Worm (Caenorhabditis elegans): ENCODE data around the gene F22F1.3.
"Not testable (repeated sequence)": the region's sequence is repeated elsewhere in the genome, so short reads cannot be mapped to it uniquely, and the experiment has no call there.

Gene F22F1.3

DNA sequence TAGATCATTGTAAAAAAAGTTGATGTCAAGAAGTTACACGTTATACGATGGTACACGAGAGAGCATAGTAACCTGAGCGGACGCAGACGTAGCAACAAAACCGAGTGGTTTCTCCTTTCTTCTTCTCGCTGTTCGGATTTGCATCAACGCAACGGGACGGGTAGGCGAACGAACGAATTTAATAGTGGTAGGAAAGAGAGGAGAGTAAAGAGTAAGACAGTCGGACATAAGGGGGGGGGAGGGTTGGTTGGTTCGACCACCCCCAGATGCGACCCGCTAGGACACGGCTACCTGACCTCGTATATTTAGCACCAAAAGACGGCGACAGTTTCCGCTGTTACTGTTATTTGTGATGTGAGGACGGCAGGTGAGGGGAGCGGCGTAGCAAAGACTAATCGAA, 38.3 kb upstream of the F22F1.3 start:
- TF ChIP-seq hmg-11 (tag; optimal IDR thresholded peaks at IDR 0.05) (peak; percentile 13), tbx-2 (tag; optimal IDR thresholded peaks at IDR 0.05) (no peak), nhr-25 (tag; optimal IDR thresholded peaks at IDR 0.05) (peak; percentile 70), nhr-23 (tag; optimal IDR thresholded peaks at IDR 0.05) (peak; percentile 14), mml-1 (tag; optimal IDR thresholded peaks at IDR 0.05) (no peak)

DNA sequence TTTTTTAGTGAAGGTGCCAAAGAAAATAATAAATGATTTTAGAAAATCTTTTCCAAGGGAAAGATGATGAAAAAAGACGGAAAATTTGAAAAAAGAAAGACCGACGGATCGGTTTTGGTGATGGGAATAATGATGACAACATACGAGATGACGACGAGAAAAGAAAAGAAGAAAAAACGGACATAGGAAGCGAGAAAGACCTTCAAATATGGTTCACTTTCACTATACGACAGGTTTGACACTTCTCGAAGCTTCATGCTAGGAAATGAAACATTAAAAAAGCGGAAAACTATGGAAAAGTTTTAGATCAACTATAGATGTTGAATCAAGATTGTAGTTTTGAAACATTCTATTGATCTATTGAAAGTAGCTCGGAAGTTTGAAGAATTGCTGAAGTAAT, 37.3 kb upstream of the F22F1.3 start:
- TF ChIP-seq nfya-1 (tag; optimal IDR thresholded peaks at IDR 0.05; ENCODE audit: insufficient read depth): no peak
- TF ChIP-seq ceh-9 (tag; optimal IDR thresholded peaks at IDR 0.05): no peak
- no peak for TF ChIP-seq fkh-10 (GFP tag; optimal IDR thresholded peaks at IDR 0.05)
- no peak for TF ChIP-seq nhr-67 (tag; optimal IDR thresholded peaks at IDR 0.05)
- no peak for TF ChIP-seq nhr-43 (tag; optimal IDR thresholded peaks at IDR 0.05; ENCODE audit: poor library complexity, severe bottlenecking)
- no peak for TF ChIP-seq unc-39 (tag; optimal IDR thresholded peaks at IDR 0.05)
- peak; percentile 65 for TF ChIP-seq nhr-23 (tag; optimal IDR thresholded peaks at IDR 0.05)
- TF ChIP-seq fos-1 (tag; optimal IDR thresholded peaks at IDR 0.05): no peak
- peak; percentile 81 for TF ChIP-seq nhr-25 (tag; optimal IDR thresholded peaks at IDR 0.05)
- no peak for TF ChIP-seq hmg-11 (tag; optimal IDR thresholded peaks at IDR 0.05)
- TF ChIP-seq ama-1 (optimal IDR thresholded peaks at IDR 0.05): no peak

DNA sequence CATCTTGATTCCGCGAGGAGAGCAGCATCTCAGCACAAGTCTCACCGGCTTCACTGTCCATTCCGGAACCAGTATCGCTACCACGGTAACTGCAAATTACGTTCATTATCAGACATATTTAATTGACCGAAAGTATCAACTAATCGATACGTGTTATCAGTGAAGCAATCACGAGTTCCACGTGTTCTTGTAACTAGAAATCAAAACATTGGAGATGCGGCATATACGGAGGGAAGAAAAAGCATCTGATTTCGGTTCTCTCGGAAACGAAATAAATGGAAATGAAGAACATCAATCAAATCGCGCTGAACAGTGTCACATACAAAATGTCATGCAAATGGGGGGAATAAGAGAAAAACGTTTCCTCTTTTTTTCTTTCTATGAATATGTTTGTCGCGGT, 30.3 kb upstream of the F22F1.3 start:
- TF ChIP-seq elt-2 (tag; optimal IDR thresholded peaks at IDR 0.05) (peak; percentile 56), tbx-2 (tag; optimal IDR thresholded peaks at IDR 0.05) (no peak), egl-5 (tag; optimal IDR thresholded peaks at IDR 0.05) (peak; percentile 18), lsy-12 (tag; optimal IDR thresholded peaks at IDR 0.05) (no peak), ztf-11 (tag; optimal IDR thresholded peaks at IDR 0.05) (no peak), ceh-28 (tag; optimal IDR thresholded peaks at IDR 0.05) (peak; percentile 16), pha-4 (tag; optimal IDR thresholded peaks at IDR 0.05) (peak; percentile 4), mml-1 (tag; optimal IDR thresholded peaks at IDR 0.05) (no peak), mdl-1 (tag; optimal IDR thresholded peaks at IDR 0.05) (no peak), ama-1 (optimal IDR thresholded peaks at IDR 0.05) (peak; percentile 2), hmg-11 (tag; optimal IDR thresholded peaks at IDR 0.05) (no peak)

DNA sequence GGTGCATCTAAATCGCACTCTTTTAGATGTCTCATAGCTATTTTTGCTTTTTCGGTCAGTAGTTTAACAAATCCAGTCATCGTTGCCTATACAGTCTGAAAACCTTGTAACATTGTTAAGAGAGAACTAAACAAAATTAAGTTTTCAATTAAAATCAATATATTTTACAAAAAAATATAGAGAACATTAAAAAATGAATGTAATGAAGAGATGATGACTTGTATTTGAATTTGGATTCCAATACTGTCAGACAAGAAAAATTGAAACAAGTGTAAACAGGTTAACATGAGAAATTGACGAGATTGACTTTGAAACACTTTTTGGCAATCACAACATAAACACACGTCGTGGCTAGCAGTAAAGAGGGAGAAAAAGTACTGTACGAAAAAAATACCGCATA, 22.2 kb upstream of the F22F1.3 start, which contains the start of gene C17H11.5:
Gene C17H11.5 (minus strand): TSS at position 101 of the 400 bp plus-strand sequence.
- TF ChIP-seq lin-39 (tag; optimal IDR thresholded peaks at IDR 0.05) (no peak), nfya-1 (tag; optimal IDR thresholded peaks at IDR 0.05; ENCODE audit: insufficient read depth) (no peak), ceh-82 (tag; optimal IDR thresholded peaks at IDR 0.05) (no peak), nhr-43 (tag; optimal IDR thresholded peaks at IDR 0.05; ENCODE audit: poor library complexity, severe bottlenecking) (no peak), mdl-1 (tag; optimal IDR thresholded peaks at IDR 0.05) (no peak), zag-1 (tag; optimal IDR thresholded peaks at IDR 0.05) (no peak), sea-2 (GFP tag; optimal IDR thresholded peaks at IDR 0.05) (no peak), mml-1 (tag; optimal IDR thresholded peaks at IDR 0.05) (no peak), hmg-11 (tag; optimal IDR thresholded peaks at IDR 0.05) (no peak), elt-2 (tag; optimal IDR thresholded peaks at IDR 0.05) (no peak), tbx-2 (tag; optimal IDR thresholded peaks at IDR 0.05) (no peak), fos-1 (tag; optimal IDR thresholded peaks at IDR 0.05) (no peak)

DNA sequence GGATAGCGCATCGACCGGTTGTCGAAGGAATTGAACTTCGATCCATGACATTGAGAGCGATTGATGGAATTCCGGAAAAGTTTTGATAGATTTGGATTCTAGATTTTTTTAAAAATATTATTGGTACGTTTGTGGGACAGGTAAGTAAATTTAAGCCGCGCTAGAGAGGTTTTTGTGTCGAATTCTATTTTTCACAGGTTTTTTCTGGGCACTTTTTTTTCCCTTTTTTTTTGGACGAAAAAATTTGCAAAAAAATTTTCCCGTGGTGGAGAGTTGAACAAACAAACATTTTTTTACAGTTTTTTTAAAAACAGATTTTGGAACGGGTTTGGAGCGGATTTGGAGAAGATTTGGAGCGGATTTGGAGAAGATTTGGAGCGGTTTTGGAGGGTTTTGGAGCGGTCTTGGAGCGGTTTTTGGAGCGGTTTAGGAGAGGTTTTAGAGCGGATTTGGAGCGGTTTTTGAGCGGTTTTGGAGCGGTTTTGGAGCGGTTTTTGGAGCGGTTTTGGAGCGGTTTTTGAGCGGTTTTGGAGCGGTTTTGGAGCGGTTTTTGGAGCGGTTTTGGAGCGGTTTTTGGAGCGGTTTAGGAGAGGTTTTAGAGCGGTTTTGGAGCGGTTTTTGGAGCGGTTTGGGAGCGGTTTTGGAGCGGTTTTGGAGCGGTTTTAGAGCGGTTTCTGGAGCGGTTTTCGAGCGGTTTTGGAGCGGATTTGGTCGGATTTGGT, 18.9 kb upstream of the F22F1.3 start, which contains the start of gene C17H11.4:
Gene C17H11.4 (minus strand): TSS at position 51 of the 722 bp plus-strand sequence.
- TF ChIP-seq fkh-2, nhr-76, eor-1 (tag; optimal IDR thresholded peaks at IDR 0.05): not testable (repeated sequence)

DNA sequence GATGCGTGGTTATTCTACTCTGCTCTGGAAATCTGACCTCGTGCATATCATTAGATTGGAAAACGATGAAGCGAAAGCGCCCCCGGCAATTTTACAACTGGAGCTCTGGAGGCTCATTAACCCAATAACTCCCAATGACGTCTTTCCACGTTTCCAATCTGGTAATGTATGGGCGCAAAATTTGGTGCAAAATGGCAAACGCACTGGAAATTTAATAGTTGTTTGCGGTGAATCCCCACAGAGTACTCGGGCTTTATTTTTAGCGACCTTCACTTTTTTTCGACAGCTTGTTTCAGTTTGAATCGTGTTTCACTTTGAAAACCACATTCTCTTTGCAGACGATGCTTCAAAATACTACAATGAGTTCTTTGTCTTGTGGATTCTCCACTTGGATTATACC, 10.7 kb upstream of the F22F1.3 start, which contains the start of gene C17H11.1:
Gene C17H11.1 (plus strand): TSS at position 301 of the 400 bp plus-strand sequence.
- no peak for TF ChIP-seq pqm-1 (tag; optimal IDR thresholded peaks at IDR 0.05)
- TF ChIP-seq elt-3 (tag; optimal IDR thresholded peaks at IDR 0.05): no peak
